Worm (Caenorhabditis elegans): ENCODE measurements around the gene F07E5.13.
A peak's percentile ranks its signal among the peaks of the same experiment; 100 is the strongest.

The F07E5.13 gene

DNA sequence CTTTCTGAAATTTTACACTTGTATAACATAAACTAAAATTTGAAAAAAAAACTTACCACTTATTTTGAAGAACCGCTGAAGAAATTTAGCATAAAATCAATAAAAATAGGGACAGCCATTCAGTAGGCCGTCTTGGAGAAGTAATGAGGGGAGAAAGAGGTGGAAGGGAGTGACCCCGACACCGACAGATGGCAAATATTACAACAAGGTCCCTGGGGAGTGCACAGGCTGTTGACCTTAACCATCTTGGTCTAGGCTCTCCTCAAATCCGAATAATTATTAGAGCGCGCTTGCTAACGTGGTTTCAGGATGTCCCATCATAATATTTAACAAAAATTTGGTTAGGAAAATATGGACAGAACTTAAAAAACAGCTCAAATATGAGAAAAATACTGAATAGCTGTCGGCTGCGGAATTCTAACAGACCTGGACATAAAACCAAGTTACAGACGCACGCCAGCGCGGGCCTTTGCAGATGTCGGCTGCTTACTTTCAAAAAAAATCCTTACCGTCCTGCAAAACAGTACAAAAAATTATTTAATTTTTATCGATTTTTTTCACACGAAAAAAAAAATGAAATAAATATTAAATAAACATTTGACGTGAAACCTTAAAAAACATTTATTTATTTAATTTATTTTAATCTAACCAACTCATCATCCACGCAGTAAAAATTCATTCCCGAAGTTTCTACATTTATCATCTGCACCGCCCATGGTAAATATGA is 31.2 kb upstream of the F07E5.13 start, which contains the start of gene T16A1.2:
Gene T16A1.2 (plus strand): TSS at position 677 of the 727 bp plus-strand sequence.
- TF ChIP-seq cnd-1 (tag; optimal IDR thresholded peaks at IDR 0.05) (peak; percentile 74), lin-32 (GFP tag; optimal IDR thresholded peaks at IDR 0.05) (no peak), ham-2 (GFP tag; optimal IDR thresholded peaks at IDR 0.05) (no peak), M03D4.4 (tag; optimal IDR thresholded peaks at IDR 0.05) (no peak), ces-1 (GFP tag; optimal IDR thresholded peaks at IDR 0.05) (no peak), nhr-76 (tag; optimal IDR thresholded peaks at IDR 0.05) (no peak), nhr-237 (tag; optimal IDR thresholded peaks at IDR 0.05) (no peak), nhr-2 (tag; optimal IDR thresholded peaks at IDR 0.05) (peak; percentile 68), mab-5 (tag; optimal IDR thresholded peaks at IDR 0.05) (no peak), tbx-8 (GFP tag; optimal IDR thresholded peaks at IDR 0.05) (no peak), zip-8 (tag; optimal IDR thresholded peaks at IDR 0.05) (no peak), blmp-1 (tag; optimal IDR thresholded peaks at IDR 0.05) (no peak), unc-39 (tag; optimal IDR thresholded peaks at IDR 0.05) (no peak), ceh-43 (GFP tag; optimal IDR thresholded peaks at IDR 0.05) (no peak), bed-3 (GFP tag; optimal IDR thresholded peaks at IDR 0.05) (no peak), snpc-4 (tag; optimal IDR thresholded peaks at IDR 0.05) (no peak)

DNA sequence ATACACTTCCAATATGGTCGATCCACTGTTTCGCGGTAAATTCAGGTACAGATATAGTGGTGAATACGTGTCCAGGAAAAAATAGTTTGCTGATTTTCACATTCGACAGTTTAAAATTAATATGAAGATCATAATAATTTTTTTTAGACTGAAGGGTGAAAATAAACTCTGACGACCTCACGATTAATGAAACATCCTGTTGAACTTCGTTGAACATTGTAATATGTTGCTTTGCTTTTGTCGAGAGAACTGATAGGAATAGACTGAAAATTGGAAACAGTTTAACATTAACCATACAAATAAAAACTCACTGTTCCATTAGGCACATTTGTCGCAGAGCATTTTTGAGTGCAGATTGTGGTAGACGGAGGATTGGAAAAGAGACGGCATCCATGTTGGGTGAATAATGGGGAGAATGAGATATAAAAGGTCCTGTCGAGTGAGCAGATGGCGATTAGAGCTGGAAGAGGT is 29.6 kb upstream of the F07E5.13 start, which contains the start of gene fbxb-37:
Gene fbxb-37 (minus strand): TSS at position 421 of the 471 bp plus-strand sequence.
- TF ChIP-seq lin-13 (tag; optimal IDR thresholded peaks at IDR 0.05) (no peak), nhr-2 (tag; optimal IDR thresholded peaks at IDR 0.05) (peak; percentile 26)

ce11 chrII:2091972-2092371 is 28.1 kb upstream of the F07E5.13 start, which contains the start of gene T16A1.10:
T16A1.10 (minus strand) TSS chrII:2092094.
- TF ChIP-seq sptf-1 (tag; optimal IDR thresholded peaks at IDR 0.05) (no peak), nhr-76 (tag; optimal IDR thresholded peaks at IDR 0.05) (no peak), cnd-1 (tag; optimal IDR thresholded peaks at IDR 0.05) (peak; percentile 62), ztf-11 (tag; optimal IDR thresholded peaks at IDR 0.05) (no peak), hlh-1 (tag; optimal IDR thresholded peaks at IDR 0.05) (peak; percentile 1), nhr-28 (tag; optimal IDR thresholded peaks at IDR 0.05) (no peak), ham-2 (GFP tag; optimal IDR thresholded peaks at IDR 0.05) (no peak), ceh-83 (GFP tag; optimal IDR thresholded peaks at IDR 0.05) (no peak), mab-5 (tag; optimal IDR thresholded peaks at IDR 0.05) (no peak), lin-32 (GFP tag; optimal IDR thresholded peaks at IDR 0.05) (peak; percentile 82), unc-39 (tag; optimal IDR thresholded peaks at IDR 0.05) (no peak), tbx-8 (GFP tag; optimal IDR thresholded peaks at IDR 0.05) (no peak), nhr-237 (tag; optimal IDR thresholded peaks at IDR 0.05) (no peak), lsy-2 (tag; optimal IDR thresholded peaks at IDR 0.05) (no peak), unc-62 (GFP tag; optimal IDR thresholded peaks at IDR 0.05) (no peak), nhr-12 (tag; optimal IDR thresholded peaks at IDR 0.05) (no peak), nhr-2 (tag; optimal IDR thresholded peaks at IDR 0.05) (no peak), mls-2 (tag; optimal IDR thresholded peaks at IDR 0.05) (no peak), ces-1 (GFP tag; optimal IDR thresholded peaks at IDR 0.05) (no peak), elt-3 (tag; optimal IDR thresholded peaks at IDR 0.05) (no peak), flh-1 (GFP tag; optimal IDR thresholded peaks at IDR 0.05) (no peak), zip-8 (tag; optimal IDR thresholded peaks at IDR 0.05) (no peak), mep-1 (tag; optimal IDR thresholded peaks at IDR 0.05) (no peak), lin-13 (tag; optimal IDR thresholded peaks at IDR 0.05) (peak; percentile 2), ceh-43 (GFP tag; optimal IDR thresholded peaks at IDR 0.05) (no peak), bed-3 (GFP tag; optimal IDR thresholded peaks at IDR 0.05) (no peak), blmp-1 (tag; optimal IDR thresholded peaks at IDR 0.05) (no peak), ceh-39 (tag; optimal IDR thresholded peaks at IDR 0.05) (no peak), sem-2 (GFP tag; optimal IDR thresholded peaks at IDR 0.05) (no peak), elt-1 (tag; optimal IDR thresholded peaks at IDR 0.05; ENCODE audit: borderline replicate concordance, insufficient read depth) (no peak), M03D4.4 (tag; optimal IDR thresholded peaks at IDR 0.05) (no peak), drap-1 (GFP tag; optimal IDR thresholded peaks at IDR 0.05) (no peak)

DNA sequence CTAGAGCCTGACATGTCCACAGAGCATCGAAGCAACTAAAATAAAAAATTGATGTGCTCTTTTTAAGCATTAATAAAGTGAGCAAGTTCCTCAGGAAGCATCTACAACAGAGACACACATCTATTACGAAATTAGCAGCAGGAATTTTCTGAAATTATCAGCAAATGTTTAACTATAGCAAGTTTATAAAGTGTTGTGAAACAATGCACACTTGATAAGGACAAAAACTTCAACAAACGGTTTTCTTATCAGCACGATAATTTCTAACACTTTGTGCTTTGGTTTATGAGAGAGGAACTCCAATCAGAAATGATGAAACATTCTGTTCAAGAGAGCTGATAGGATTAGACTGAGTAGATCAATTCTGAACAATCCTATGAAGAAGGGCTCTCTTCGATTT is 26.7 kb upstream of the F07E5.13 start, which contains the start of gene trpl-5:
Gene trpl-5 (minus strand): TSS at position 32 of the 400 bp plus-strand sequence.
- TF ChIP-seq unc-120 (tag; optimal IDR thresholded peaks at IDR 0.05; ENCODE audit: poor library complexity, severe bottlenecking) (no peak), cnd-1 (tag; optimal IDR thresholded peaks at IDR 0.05) (no peak), nhr-12 (tag; optimal IDR thresholded peaks at IDR 0.05) (no peak), elt-3 (tag; optimal IDR thresholded peaks at IDR 0.05) (no peak), blmp-1 (tag; optimal IDR thresholded peaks at IDR 0.05) (no peak), unc-62 (GFP tag; optimal IDR thresholded peaks at IDR 0.05) (no peak), elt-1 (tag; optimal IDR thresholded peaks at IDR 0.05; ENCODE audit: borderline replicate concordance, insufficient read depth) (no peak), sptf-1 (tag; optimal IDR thresholded peaks at IDR 0.05) (no peak), ceh-43 (GFP tag; optimal IDR thresholded peaks at IDR 0.05) (no peak)
